Fruit fly (Drosophila melanogaster): ENCODE results near the gene spen.
A peak's percentile ranks its signal among the peaks of the same experiment; 100 is the strongest.

The spen gene

DNA sequence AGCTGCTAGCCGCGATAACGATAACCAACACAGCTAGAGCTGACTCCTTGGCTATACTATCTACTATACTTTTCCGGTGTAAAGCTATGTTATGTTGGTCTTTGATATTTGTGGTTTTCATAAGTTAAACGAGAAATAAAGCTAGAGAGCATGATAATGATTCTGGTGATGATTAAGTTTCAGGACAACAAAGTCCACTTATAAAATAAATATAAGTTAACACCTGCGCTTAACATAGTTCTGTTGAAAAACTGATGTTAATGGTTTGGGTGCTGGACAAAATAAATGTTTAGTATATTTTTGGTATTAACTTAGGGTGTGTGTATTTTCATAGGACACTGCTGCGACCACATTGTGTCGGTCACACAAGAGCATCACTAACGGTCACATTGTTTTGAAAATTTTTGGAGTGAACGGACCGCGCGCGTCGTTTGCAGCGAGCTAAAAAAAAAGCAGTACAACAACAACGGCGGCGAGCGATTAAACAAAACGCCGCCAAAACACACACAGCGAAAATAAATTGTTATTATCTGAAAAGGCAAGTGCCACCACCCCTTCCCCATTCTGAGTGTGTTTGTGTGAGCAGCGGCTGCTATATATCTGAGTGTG lies at the start of gene spen, which contains the start of gene CG33635:
TSS of gene spen (plus strand) at position 384 of the 609 bp plus-strand sequence.
TSS of gene CG33635 (minus strand) at position 16 of the 609 bp plus-strand sequence.
- TF ChIP-seq CG32121 (GFP tag; IDR thresholded peaks at IDR 0.05) (no peak), CG4496 (GFP tag; IDR thresholded peaks at IDR 0.05) (no peak), CG14655 (GFP tag; optimal IDR thresholded peaks at IDR 0.05) (no peak), gl (tag; optimal IDR thresholded peaks at IDR 0.05) (peak; percentile 18), D1 (tag; optimal IDR thresholded peaks at IDR 0.05) (no peak), CG10348 (GFP tag; IDR thresholded peaks at IDR 0.05) (no peak), Pif1B (GFP tag; optimal IDR thresholded peaks at IDR 0.05) (peak; percentile 54), Snoo (tag; optimal IDR thresholded peaks at IDR 0.05) (peak; percentile 17), CG12605 (GFP tag; IDR thresholded peaks at IDR 0.05) (no peak), CG34367 (tag; optimal IDR thresholded peaks at IDR 0.05) (peak; percentile 14), EcR (GFP tag; optimal IDR thresholded peaks at IDR 0.05) (peak; percentile 66), CG9948 (tag; optimal IDR thresholded peaks at IDR 0.05) (no peak), rn (GFP tag; IDR thresholded peaks at IDR 0.05) (no peak), CG8159 (tag; optimal IDR thresholded peaks at IDR 0.05) (peak; percentile 7), Ets98B (GFP tag; IDR thresholded peaks at IDR 0.05) (no peak), Pif1A (GFP tag; optimal IDR thresholded peaks at IDR 0.05) (no peak)

DNA sequence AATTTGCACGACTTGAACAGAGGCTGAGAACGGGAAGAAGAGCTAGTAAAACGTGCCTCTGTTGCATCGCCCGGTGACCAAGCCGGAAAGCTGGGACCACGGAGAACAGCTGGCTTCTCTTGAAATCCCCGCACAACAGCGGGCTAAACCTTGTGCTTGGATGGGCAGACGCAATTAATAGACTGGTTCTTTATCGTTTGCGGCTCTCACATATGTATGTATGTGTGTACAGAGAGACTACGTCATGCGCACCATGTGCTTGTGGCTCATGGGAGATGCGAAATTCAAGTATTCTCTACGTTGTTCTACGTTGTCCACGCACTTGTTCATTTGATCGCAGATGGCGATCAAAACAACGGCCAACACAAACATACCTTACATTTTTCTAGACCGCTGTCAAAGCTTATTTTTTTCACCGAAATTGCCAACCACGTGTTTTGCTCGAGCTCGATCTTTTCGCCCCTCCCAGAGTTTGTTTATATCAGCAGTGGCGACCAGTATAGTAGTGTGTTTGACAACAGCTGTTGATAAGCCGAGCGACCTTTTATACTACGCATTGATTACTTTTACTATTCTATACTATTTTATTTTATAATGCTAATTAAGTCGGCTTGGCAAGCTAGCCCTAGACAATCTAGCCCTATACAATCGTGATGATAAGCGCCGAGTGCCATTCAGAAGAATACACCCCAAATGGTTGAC lies 49.6 kb upstream of the spen start:
- TF ChIP-seq CG8301 (tag; optimal IDR thresholded peaks at IDR 0.05) (no peak), EcR (GFP tag; optimal IDR thresholded peaks at IDR 0.05) (peak; percentile 32)

DNA sequence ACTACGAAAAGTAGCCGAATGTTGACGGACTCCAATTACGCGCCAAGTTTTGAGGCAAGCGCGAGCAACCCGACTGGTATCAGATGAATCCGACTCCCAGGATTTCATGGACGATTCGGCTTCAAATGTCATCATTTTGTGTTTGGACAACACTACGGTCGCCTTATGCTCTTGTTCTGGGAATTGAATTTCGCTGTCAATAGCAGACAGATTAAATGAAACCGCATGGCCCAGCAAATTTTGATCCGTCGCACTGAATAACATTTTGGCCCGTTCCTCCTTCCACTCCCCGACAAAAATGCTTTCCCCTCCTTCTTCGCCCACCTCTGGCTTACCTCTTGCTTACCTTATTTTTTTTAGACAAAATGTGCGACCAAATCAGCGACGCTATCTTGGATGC lies 48.8 kb upstream of the spen start:
- no peak for TF ChIP-seq rn (GFP tag; IDR thresholded peaks at IDR 0.05)
- no peak for TF ChIP-seq CG10348 (GFP tag; IDR thresholded peaks at IDR 0.05)
- TF ChIP-seq CG34367 (tag; optimal IDR thresholded peaks at IDR 0.05): no peak
- TF ChIP-seq CG13204 (GFP tag; optimal IDR thresholded peaks at IDR 0.05): no peak
- no peak for TF ChIP-seq Pif1B (GFP tag; optimal IDR thresholded peaks at IDR 0.05)
- TF ChIP-seq D1 (tag; optimal IDR thresholded peaks at IDR 0.05): no peak
- no peak for TF ChIP-seq CG15710 (tag; optimal IDR thresholded peaks at IDR 0.05)
- no peak for TF ChIP-seq fd96Ca (GFP tag; IDR thresholded peaks at IDR 0.05)
- no peak for TF ChIP-seq gl (tag; optimal IDR thresholded peaks at IDR 0.05)
- no peak for TF ChIP-seq Pif1A (GFP tag; optimal IDR thresholded peaks at IDR 0.05)
- TF ChIP-seq CG32121 (GFP tag; IDR thresholded peaks at IDR 0.05): no peak
- no peak for TF ChIP-seq CG17806 (tag; optimal IDR thresholded peaks at IDR 0.05)
- TF ChIP-seq CG4496 (GFP tag; IDR thresholded peaks at IDR 0.05): no peak
- no peak for TF ChIP-seq CG9948 (tag; optimal IDR thresholded peaks at IDR 0.05)
- TF ChIP-seq Ets98B (GFP tag; IDR thresholded peaks at IDR 0.05): no peak
- TF ChIP-seq CG14655 (GFP tag; optimal IDR thresholded peaks at IDR 0.05): no peak
- TF ChIP-seq Snoo (tag; optimal IDR thresholded peaks at IDR 0.05): no peak
- no peak for TF ChIP-seq CG8159 (tag; optimal IDR thresholded peaks at IDR 0.05)
- no peak for TF ChIP-seq EcR (GFP tag; optimal IDR thresholded peaks at IDR 0.05)
- TF ChIP-seq CG12605 (GFP tag; IDR thresholded peaks at IDR 0.05): no peak

DNA sequence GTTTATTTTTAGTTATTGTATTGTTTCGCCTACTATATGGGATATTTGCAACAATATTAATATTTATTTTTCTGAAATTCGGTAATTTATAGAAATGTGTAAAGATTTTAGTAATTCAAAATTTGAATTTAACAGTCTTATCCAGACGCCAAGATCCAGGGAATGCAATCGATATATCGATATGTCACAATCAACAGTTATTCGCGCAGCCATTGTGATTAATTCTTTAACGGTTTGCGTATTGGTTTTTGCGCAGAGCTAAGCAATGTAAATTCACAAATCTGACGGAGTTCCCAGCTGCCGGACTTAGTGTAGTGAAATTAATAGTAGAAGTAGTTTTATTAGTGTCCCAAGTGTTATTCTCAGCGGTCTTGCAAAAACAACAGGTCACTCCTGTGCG lies 44.4 kb upstream of the spen start, which contains the start of gene ND-15:
TSS of gene ND-15 (plus strand) at position 298 of the 400 bp plus-strand sequence.
- TF ChIP-seq CG32121 (GFP tag; IDR thresholded peaks at IDR 0.05) (no peak), CG12605 (GFP tag; IDR thresholded peaks at IDR 0.05) (no peak), rn (GFP tag; IDR thresholded peaks at IDR 0.05) (no peak), CG10348 (GFP tag; IDR thresholded peaks at IDR 0.05) (no peak), CG4496 (GFP tag; IDR thresholded peaks at IDR 0.05) (no peak), Snoo (tag; optimal IDR thresholded peaks at IDR 0.05) (no peak), Ets98B (GFP tag; IDR thresholded peaks at IDR 0.05) (no peak), CG13204 (GFP tag; optimal IDR thresholded peaks at IDR 0.05) (no peak), fd96Ca (GFP tag; IDR thresholded peaks at IDR 0.05) (no peak), CG15710 (tag; optimal IDR thresholded peaks at IDR 0.05) (no peak)

DNA sequence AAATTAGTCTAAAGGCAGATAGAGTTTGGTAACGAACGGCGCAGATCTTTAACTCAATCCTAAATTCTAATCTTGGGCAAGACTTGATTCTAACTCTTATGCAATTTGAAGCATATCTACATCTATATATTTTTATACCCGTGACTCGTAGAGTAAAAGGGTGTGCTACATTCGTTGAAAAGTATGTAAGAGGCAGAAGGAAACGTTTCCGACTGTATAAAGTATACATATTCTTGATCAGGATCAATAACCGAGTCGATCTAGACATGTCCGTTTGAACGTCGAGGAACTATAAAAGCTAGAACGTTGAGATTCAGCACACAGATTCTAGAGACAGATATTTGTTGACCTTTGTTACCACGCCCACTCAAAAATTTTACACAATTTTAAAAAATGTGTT lies 42.4 kb upstream of the spen start, which contains the start of gene CG13694:
TSS of gene CG13694 (minus strand) at position 101 of the 400 bp plus-strand sequence.
- TF ChIP-seq Snoo (tag; optimal IDR thresholded peaks at IDR 0.05) (no peak), CG17806 (tag; optimal IDR thresholded peaks at IDR 0.05) (no peak), CG10348 (GFP tag; IDR thresholded peaks at IDR 0.05) (no peak), Ets98B (GFP tag; IDR thresholded peaks at IDR 0.05) (no peak), CG8301 (tag; optimal IDR thresholded peaks at IDR 0.05) (no peak), CG4496 (GFP tag; IDR thresholded peaks at IDR 0.05) (no peak), rn (GFP tag; IDR thresholded peaks at IDR 0.05) (no peak), CG8159 (tag; optimal IDR thresholded peaks at IDR 0.05) (no peak), fd96Ca (GFP tag; IDR thresholded peaks at IDR 0.05) (no peak), CG15710 (tag; optimal IDR thresholded peaks at IDR 0.05) (no peak), Pif1B (GFP tag; optimal IDR thresholded peaks at IDR 0.05) (no peak), CG12605 (GFP tag; IDR thresholded peaks at IDR 0.05) (no peak), CG13204 (GFP tag; optimal IDR thresholded peaks at IDR 0.05) (no peak)

DNA sequence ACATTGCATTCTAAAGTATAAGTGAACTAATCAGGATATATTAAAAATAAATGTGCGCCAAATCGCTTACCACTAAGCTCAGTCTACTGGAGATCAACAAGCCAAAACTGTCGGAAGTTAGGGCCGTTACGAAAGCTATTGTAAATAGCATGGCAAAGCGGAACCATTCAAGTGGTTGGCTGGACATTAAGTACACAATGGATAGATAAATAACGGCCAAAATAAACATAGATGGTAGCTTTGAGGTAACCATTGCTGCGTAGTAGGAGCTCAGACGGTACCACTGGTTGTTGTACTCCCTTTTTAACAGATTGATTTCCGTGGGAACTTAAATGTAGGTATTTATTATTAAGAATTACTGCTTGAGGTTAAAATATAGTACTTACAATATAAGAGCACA lies 41.1 kb upstream of the spen start:
- no peak for TF ChIP-seq fd96Ca (GFP tag; IDR thresholded peaks at IDR 0.05)
- no peak for TF ChIP-seq Pif1A (GFP tag; optimal IDR thresholded peaks at IDR 0.05)
- TF ChIP-seq CG17806 (tag; optimal IDR thresholded peaks at IDR 0.05): no peak
- TF ChIP-seq CG12605 (GFP tag; IDR thresholded peaks at IDR 0.05): no peak
- no peak for TF ChIP-seq CG9948 (tag; optimal IDR thresholded peaks at IDR 0.05)
- TF ChIP-seq CG14655 (GFP tag; optimal IDR thresholded peaks at IDR 0.05): no peak
- no peak for TF ChIP-seq rn (GFP tag; IDR thresholded peaks at IDR 0.05)
- no peak for TF ChIP-seq Pif1B (GFP tag; optimal IDR thresholded peaks at IDR 0.05)
